Worm (Caenorhabditis elegans): ENCODE data around the gene T26A5.8.

ce11 chrIII:6508327-6508726, 45.7 kb upstream of the T26A5.8 start:
- no peak for TF ChIP-seq cog-1 (tag; optimal IDR thresholded peaks at IDR 0.05)
- no peak for TF ChIP-seq flt-1 (GFP tag; IDR thresholded peaks at IDR 0.05)
- TF ChIP-seq T22C8.4 (GFP tag; IDR thresholded peaks at IDR 0.05), result no peak
- no peak for TF ChIP-seq ref-1 (GFP tag; conservative IDR thresholded peaks at IDR 0.05)
- TF ChIP-seq med-1 (GFP tag; optimal IDR thresholded peaks at IDR 0.05; ENCODE audit: insufficient read depth), result no peak
- no peak for TF ChIP-seq ztf-23 (GFP tag; IDR thresholded peaks at IDR 0.05)
- TF ChIP-seq klf-2 (GFP tag; conservative IDR thresholded peaks at IDR 0.05), result no peak
- no peak for TF ChIP-seq ztf-29 (GFP tag; IDR thresholded peaks at IDR 0.05)
- no peak for TF ChIP-seq tab-1 (GFP tag; IDR thresholded peaks at IDR 0.05)
